Fruit fly (Drosophila melanogaster): ENCODE results near the gene Pglym78.

Pglym78 gene

dm6 chr3R:29151621-29152092, 3.6 kb downstream of the Pglym78 start, which contains the start of gene eIF2D (continued):
- TF ChIP-seq Trl (optimal IDR thresholded peaks at IDR 0.05) (no peak), Trl (GFP tag; optimal IDR thresholded peaks at IDR 0.05) (peak; percentile 66), gcm2 (GFP tag; optimal IDR thresholded peaks at IDR 0.05) (no peak), Sry-β (GFP tag; optimal IDR thresholded peaks at IDR 0.05) (peak; percentile 95), CG17612 (GFP tag; IDR thresholded peaks at IDR 0.05) (no peak), crol (GFP tag; IDR thresholded peaks at IDR 0.05) (no peak), cg (GFP tag; optimal IDR thresholded peaks at IDR 0.05) (no peak), CG10147 (GFP tag; optimal IDR thresholded peaks at IDR 0.05) (peak; percentile 57), Dad (GFP tag; optimal IDR thresholded peaks at IDR 0.05) (peak; percentile 26), CG8478 (optimal IDR thresholded peaks at IDR 0.05) (no peak), Elba2 (GFP tag; optimal IDR thresholded peaks at IDR 0.05) (no peak), CG17802 (tag; optimal IDR thresholded peaks at IDR 0.05) (no peak), CG15479 (GFP tag; optimal IDR thresholded peaks at IDR 0.05) (peak; percentile 41), CG6654 (GFP tag; optimal IDR thresholded peaks at IDR 0.05) (no peak), trem (tag; optimal IDR thresholded peaks at IDR 0.05) (peak; percentile 50), TFAM (GFP tag; optimal IDR thresholded peaks at IDR 0.05) (no peak), CG3995 (GFP tag; optimal IDR thresholded peaks at IDR 0.05) (no peak), az2 (GFP tag; optimal IDR thresholded peaks at IDR 0.05) (peak; percentile 47), Atf6 (GFP tag; IDR thresholded peaks at IDR 0.05) (peak; percentile 74), CG11560 (tag; IDR thresholded peaks at IDR 0.05) (no peak), CG13775 (GFP tag; optimal IDR thresholded peaks at IDR 0.05) (peak; percentile 60), luna (GFP tag; optimal IDR thresholded peaks at IDR 0.05) (no peak), esg (GFP tag; conservative IDR thresholded peaks at IDR 0.05) (peak; percentile 10; the same call in 1 of the 2 replicates), wdn (GFP tag; IDR thresholded peaks at IDR 0.05) (no peak), gcm (GFP tag; optimal IDR thresholded peaks at IDR 0.05) (peak; percentile 26), CG8388 (GFP tag; optimal IDR thresholded peaks at IDR 0.05) (peak; percentile 45), HmgZ (tag; optimal IDR thresholded peaks at IDR 0.05) (peak; percentile 43), gem (tag; optimal IDR thresholded peaks at IDR 0.05) (no peak), dm (GFP tag; optimal IDR thresholded peaks at IDR 0.05) (peak; percentile 33), grn (GFP tag; optimal IDR thresholded peaks at IDR 0.05) (no peak), zfh1 (GFP tag; IDR thresholded peaks at IDR 0.05) (peak; percentile 56; the same call in 2 of the 3 replicates), CG8089 (GFP tag; optimal IDR thresholded peaks at IDR 0.05) (no peak), CG31224 (GFP tag; IDR thresholded peaks at IDR 0.05) (no peak; the same call in 1 of the 2 replicates), tgo (GFP tag; IDR thresholded peaks at IDR 0.05) (peak; percentile 49; the same call in 2 of the 3 replicates), lbe (GFP tag; optimal IDR thresholded peaks at IDR 0.05) (peak; percentile 24), ato (GFP tag; IDR thresholded peaks at IDR 0.05; ENCODE audit: partially characterized antibody) (no peak), Deaf1 (tag; optimal IDR thresholded peaks at IDR 0.05) (no peak), CG18764 (GFP tag; optimal IDR thresholded peaks at IDR 0.05) (no peak), E2f1 (GFP tag; IDR thresholded peaks at IDR 0.05) (no peak)

dm6 chr3R:29153197-29153644, 5.2 kb downstream of the Pglym78 start, which contains the start of the genes Slbp and Rpn2:
TSS of gene Slbp (minus strand) at chr3R:29153266.
TSS of gene Rpn2 (plus strand) at chr3R:29153524.
- no peak for TF ChIP-seq fd3F (GFP tag; optimal IDR thresholded peaks at IDR 0.05)
- TF ChIP-seq CG7271 (tag; optimal IDR thresholded peaks at IDR 0.05): peak; percentile 20
- 0 out of 3 replicates have a peak, but pooled peaks have one; percentile 13 for TF ChIP-seq dysf (GFP tag; IDR thresholded peaks at IDR 0.05)
- peak; percentile 67 for TF ChIP-seq CG33213 (GFP tag; optimal IDR thresholded peaks at IDR 0.05)
- TF ChIP-seq lmd (GFP tag; IDR thresholded peaks at IDR 0.05): no peak; the same call in 1 of the 2 replicates
- TF ChIP-seq vvl (GFP tag; IDR thresholded peaks at IDR 0.05): peak; percentile 62; the same call in 1 of the 2 replicates
- no peak for TF ChIP-seq Taf1 (GFP tag; IDR thresholded peaks at IDR 0.05)
- TF ChIP-seq sim (GFP tag; IDR thresholded peaks at IDR 0.05): no peak
- TF ChIP-seq zfh1 (GFP tag; IDR thresholded peaks at IDR 0.05): no peak
- TF ChIP-seq E2f1 (GFP tag; IDR thresholded peaks at IDR 0.05): peak; percentile 56; the same call in 1 of the 2 replicates
- no peak for TF ChIP-seq Jarid2 (GFP tag; optimal IDR thresholded peaks at IDR 0.05)
- TF ChIP-seq CG8944 (GFP tag; optimal IDR thresholded peaks at IDR 0.05): peak; percentile 7
- no peak for TF ChIP-seq CG15269 (tag; optimal IDR thresholded peaks at IDR 0.05)
- TF ChIP-seq CG12769 (tag; optimal IDR thresholded peaks at IDR 0.05): peak; percentile 58
- no peak for TF ChIP-seq BtbVII (GFP tag; optimal IDR thresholded peaks at IDR 0.05)
- TF ChIP-seq CG10321 (GFP tag; IDR thresholded peaks at IDR 0.05): no peak
- no peak for TF ChIP-seq oc (tag; optimal IDR thresholded peaks at IDR 0.05)

Measured in whole organism, embryonic.